Worm (Caenorhabditis elegans) whole organism, L4 larva: ENCODE measurements around the gene smvt-1.
A peak's percentile ranks its signal among the peaks of the same experiment; 100 is the strongest.

ENCODE experiments used
- F37D6.2 ChIP-seq: sonication (generic microtip); optimal IDR thresholded peaks from 2 replicates; lab custom pipeline; 2016; ENCODE audit warnings: mild to moderate bottlenecking, missing genetic modification characterization, missing compliant biosample characterization
- F44E2.7 ChIP-seq: fragments of 200-800 bp; sonication (Bioruptor generic); IDR thresholded peaks from 2 replicates; pipeline ENCODE4 v2.1.2; 2022; ENCODE audit warnings: missing genetic modification characterization, missing compliant biosample characterization
- R02D3.7 ChIP-seq: fragments of 150-350 bp; sonication (generic microtip); optimal IDR thresholded peaks from 3 replicates; lab custom pipeline; 2014; ENCODE audit warnings: missing biosample characterization, missing genetic modification characterization
- T20F7.1 ChIP-seq: fragments of 200-800 bp; sonication (Bioruptor generic); optimal IDR thresholded peaks from 2 replicates; lab custom pipeline; 2018; ENCODE audit warnings: mild to moderate bottlenecking, missing genetic modification characterization, missing compliant biosample characterization
- Y75B8A.6 ChIP-seq: fragments of 200-800 bp; sonication (Bioruptor generic); IDR thresholded peaks from 2 replicates; pipeline ENCODE4 v1.3.6; 2022; ENCODE audit warnings: missing genetic modification reagents, missing genetic modification characterization, missing compliant biosample characterization
- aha-1 ChIP-seq: fragments of 150-350 bp; peaks from one replicate; lab custom pipeline; 2014; ENCODE audit warnings: missing biosample characterization, missing genetic modification characterization
- ama-1 ChIP-seq: fragments of 150-350 bp; optimal IDR thresholded peaks from 2 replicates; lab custom pipeline; 2014; ENCODE audit warnings: inconsistent platforms, mixed read lengths
- arid-1 ChIP-seq: fragments of 200-800 bp; sonication (Bioruptor generic); conservative IDR thresholded peaks from 2 replicates; pipeline ENCODE4 v1.3.6; 2022; ENCODE audit warnings: missing genetic modification reagents, missing genetic modification characterization, missing compliant biosample characterization
- ceh-28 ChIP-seq: fragments of 150-350 bp; optimal IDR thresholded peaks from 2 replicates; lab custom pipeline; 2014; ENCODE audit warnings: missing biosample characterization, missing genetic modification reagents, missing genetic modification characterization
- ceh-32 ChIP-seq: sonication (generic microtip); optimal IDR thresholded peaks from 2 replicates; lab custom pipeline; 2016; ENCODE audit warnings: mild to moderate bottlenecking, missing genetic modification characterization, missing compliant biosample characterization; ENCODE audit not compliant: poor library complexity
- ceh-44 ChIP-seq: fragments of 200-800 bp; sonication (Bioruptor generic); IDR thresholded peaks from 2 replicates; pipeline ENCODE4 v1.3.6; 2022; ENCODE audit warnings: missing genetic modification reagents, missing genetic modification characterization, missing compliant biosample characterization
- ceh-62 ChIP-seq: sonication (generic microtip); optimal IDR thresholded peaks from 2 replicates; lab custom pipeline; 2017; ENCODE audit warnings: missing biosample characterization, missing genetic modification characterization
- ceh-82 ChIP-seq: sonication (generic microtip); optimal IDR thresholded peaks from 2 replicates; lab custom pipeline; 2017; ENCODE audit warnings: missing biosample characterization, missing genetic modification characterization
- ces-1 ChIP-seq: fragments of 150-350 bp; sonication (generic microtip); optimal IDR thresholded peaks from 4 replicates; lab custom pipeline; 2014; ENCODE audit warnings: missing biosample characterization, missing genetic modification reagents, missing genetic modification characterization
- ctbp-1 ChIP-seq: fragments of 200-800 bp; sonication (Bioruptor generic); IDR thresholded peaks from 2 replicates; pipeline ENCODE4 v1.3.6; 2022; ENCODE audit warnings: missing genetic modification reagents, missing genetic modification characterization, missing compliant biosample characterization
- daf-16 ChIP-seq, 3 experiments: sonication (generic microtip); optimal IDR thresholded peaks; 2 replicates each; lab custom pipeline; 2016 to 2017; ENCODE audit warnings: missing genetic modification characterization in 3 of 3, missing genetic modification reagents in 3 of 3, mild to moderate bottlenecking in 2 of 3, missing compliant biosample characterization in 2 of 3, missing biosample characterization in 1 of 3, moderate library complexity in 1 of 3
- dmd-6 ChIP-seq: fragments of 200-800 bp; sonication (Bioruptor generic); IDR thresholded peaks from 2 replicates; pipeline ENCODE4 v1.3.6; 2022; ENCODE audit warnings: missing genetic modification reagents, missing genetic modification characterization, missing compliant biosample characterization
- dpl-1 ChIP-seq: fragments of 150-350 bp; optimal IDR thresholded peaks from 2 replicates; lab custom pipeline; 2014; ENCODE audit warnings: missing biosample characterization, missing genetic modification reagents, missing genetic modification characterization
- dve-1 ChIP-seq: sonication (generic microtip); optimal IDR thresholded peaks from 2 replicates; lab custom pipeline; 2017; ENCODE audit warnings: antibody characterized with exemption, mild to moderate bottlenecking, missing genetic modification characterization, missing compliant biosample characterization; ENCODE audit not compliant: insufficient read depth
- egl-27 ChIP-seq: sonication (generic microtip); optimal IDR thresholded peaks from 3 replicates; lab custom pipeline; 2017; ENCODE audit warnings: missing biosample characterization, missing genetic modification reagents, missing genetic modification characterization
- fos-1 ChIP-seq: fragments of 150-350 bp; optimal IDR thresholded peaks from 2 replicates; lab custom pipeline; 2014; ENCODE audit warnings: missing biosample characterization, missing genetic modification characterization
- gei-8 ChIP-seq: fragments of 200-800 bp; sonication (Bioruptor generic); optimal IDR thresholded peaks from 2 replicates; lab custom pipeline; 2018; ENCODE audit warnings: mild to moderate bottlenecking, missing genetic modification characterization, missing compliant biosample characterization
- hif-1 ChIP-seq, 2 experiments: sonication (generic microtip); optimal IDR thresholded peaks; 2 replicates each; lab custom pipeline; 2016 to 2017; ENCODE audit warnings: missing compliant biosample characterization in 2 of 2, missing genetic modification characterization in 2 of 2, missing genetic modification reagents in 2 of 2, missing genotype in 2 of 2, mild to moderate bottlenecking in 1 of 2
- hlh-11 ChIP-seq: fragments of 200-800 bp; sonication (Bioruptor generic); optimal IDR thresholded peaks from 2 replicates; lab custom pipeline; 2018; ENCODE audit warnings: mild to moderate bottlenecking, missing genetic modification characterization, missing compliant biosample characterization
- hmg-1.1 ChIP-seq: fragments of 200-800 bp; sonication (Bioruptor generic); IDR thresholded peaks from 2 replicates; pipeline ENCODE4 v1.3.6; 2022; ENCODE audit warnings: missing genetic modification reagents, missing genetic modification characterization, missing compliant biosample characterization
- lin-15B ChIP-seq: fragments of 150-350 bp; sonication (generic microtip); optimal IDR thresholded peaks from 3 replicates; lab custom pipeline; 2014; ENCODE audit warnings: missing biosample characterization, missing genetic modification characterization
- lin-29 ChIP-seq: fragments of 200-800 bp; sonication (Bioruptor generic); IDR thresholded peaks from 2 replicates; pipeline ENCODE4 v1.3.6; 2022; ENCODE audit warnings: missing genetic modification reagents, missing genetic modification characterization, missing compliant biosample characterization
- lin-38 ChIP-seq: fragments of 200-800 bp; sonication (Bioruptor generic); IDR thresholded peaks from 2 replicates; pipeline ENCODE4 v1.3.6; 2022; ENCODE audit warnings: missing genetic modification reagents, missing genetic modification characterization, missing compliant biosample characterization
- lir-3 ChIP-seq: sonication (generic microtip); optimal IDR thresholded peaks from 2 replicates; lab custom pipeline; 2016; ENCODE audit warnings: mild to moderate bottlenecking, missing genetic modification characterization, missing compliant biosample characterization
- lsy-2 ChIP-seq, 2 experiments: fragments of 150-350 bp in 1 of 2; sonication (generic microtip) in 1 of 2; optimal IDR thresholded peaks; 2 replicates each; lab custom pipeline; 2014 to 2017; ENCODE audit warnings: missing biosample characterization in 2 of 2, missing genetic modification characterization in 2 of 2
- madf-9 ChIP-seq: fragments of 200-800 bp; sonication (Bioruptor generic); conservative IDR thresholded peaks from 2 replicates; pipeline ENCODE4 v1.3.6; 2022; ENCODE audit warnings: missing genetic modification reagents, missing genetic modification characterization, missing compliant biosample characterization
- mep-1 ChIP-seq: fragments of 150-350 bp; sonication (generic microtip); optimal IDR thresholded peaks from 3 replicates; lab custom pipeline; 2014; ENCODE audit warnings: missing biosample characterization, missing genetic modification characterization
- mes-2 ChIP-seq: sonication (generic microtip); optimal IDR thresholded peaks from 2 replicates; lab custom pipeline; 2016; ENCODE audit warnings: missing genotype, mild to moderate bottlenecking, missing genetic modification characterization, missing compliant biosample characterization; ENCODE audit not compliant: poor library complexity, severe bottlenecking
- mxl-3 ChIP-seq: fragments of 200-800 bp; sonication (Bioruptor generic); optimal IDR thresholded peaks from 2 replicates; lab custom pipeline; 2018; ENCODE audit warnings: mild to moderate bottlenecking, missing genetic modification characterization, missing compliant biosample characterization
- nhr-10 ChIP-seq: fragments of 150-350 bp; optimal IDR thresholded peaks from 2 replicates; lab custom pipeline; 2014; ENCODE audit warnings: missing biosample characterization, missing genetic modification characterization
- nhr-28 ChIP-seq: fragments of 150-350 bp; optimal IDR thresholded peaks from 2 replicates; lab custom pipeline; 2014; ENCODE audit warnings: missing biosample characterization, missing genetic modification characterization
- nhr-41 ChIP-seq: fragments of 200-800 bp; sonication (Bioruptor generic); IDR thresholded peaks from 2 replicates; pipeline ENCODE4 v1.3.6; 2022; ENCODE audit warnings: missing genetic modification reagents, missing genetic modification characterization, missing compliant biosample characterization
- nhr-6 ChIP-seq: fragments of 150-350 bp; optimal IDR thresholded peaks from 2 replicates; lab custom pipeline; 2014; ENCODE audit warnings: missing biosample characterization, missing genetic modification characterization
- nhr-77 ChIP-seq: fragments of 150-350 bp; optimal IDR thresholded peaks from 2 replicates; lab custom pipeline; 2014; ENCODE audit warnings: missing biosample characterization, missing genetic modification characterization
- php-3 ChIP-seq: fragments of 200-800 bp; sonication (Bioruptor generic); IDR thresholded peaks from 2 replicates; pipeline ENCODE4 v1.3.6; 2022; ENCODE audit warnings: missing genetic modification reagents, missing genetic modification characterization, missing compliant biosample characterization
- pqm-1 ChIP-seq: sonication (generic microtip); optimal IDR thresholded peaks from 2 replicates; lab custom pipeline; 2017; ENCODE audit warnings: missing biosample characterization, missing genetic modification characterization
- saeg-2 ChIP-seq: fragments of 200-800 bp; sonication (Bioruptor generic); IDR thresholded peaks from 2 replicates; pipeline ENCODE4 v1.3.6; 2022; ENCODE audit warnings: missing genetic modification reagents, missing genetic modification characterization, missing compliant biosample characterization
- skn-1 ChIP-seq: fragments of 150-350 bp; optimal IDR thresholded peaks from 2 replicates; lab custom pipeline; 2014; ENCODE audit warnings: missing biosample characterization, missing genetic modification characterization
- snpc-1.2 ChIP-seq: fragments of 200-800 bp; sonication (Bioruptor generic); IDR thresholded peaks from 2 replicates; pipeline ENCODE4 v1.3.6; 2022; ENCODE audit warnings: missing genetic modification reagents, missing genetic modification characterization, missing compliant biosample characterization
- spr-1 ChIP-seq: sonication (generic microtip); optimal IDR thresholded peaks from 2 replicates; lab custom pipeline; 2016; ENCODE audit warnings: mild to moderate bottlenecking, missing genetic modification characterization, missing compliant biosample characterization
- unc-130 ChIP-seq: sonication (generic microtip); optimal IDR thresholded peaks from 2 replicates; lab custom pipeline; 2016; ENCODE audit warnings: missing genetic modification reagents, missing genetic modification characterization, missing compliant biosample characterization
- unc-62 ChIP-seq, 3 experiments: fragments of 150-350 bp in 1 of 3; sonication (generic microtip); optimal IDR thresholded peaks in 2 of 3; peaks in 1 of 3; 1 replicate in 1 of 3; 2 replicates in 2 of 3; lab custom pipeline; 2014 to 2017; ENCODE audit warnings: missing biosample characterization in 3 of 3, missing genetic modification characterization in 3 of 3, missing genetic modification reagents in 3 of 3, missing genotype in 1 of 3
- zfp-3 ChIP-seq: fragments of 200-800 bp; sonication (Bioruptor generic); conservative IDR thresholded peaks from 2 replicates; pipeline ENCODE4 v1.3.6; 2022; ENCODE audit warnings: missing genetic modification reagents, missing genetic modification characterization, missing compliant biosample characterization
- zip-11 ChIP-seq: fragments of 200-800 bp; sonication (Bioruptor generic); IDR thresholded peaks from 2 replicates; pipeline ENCODE4 v1.3.6; 2022; ENCODE audit warnings: missing genetic modification characterization, missing compliant biosample characterization
- zip-2 ChIP-seq: fragments of 150-350 bp; optimal IDR thresholded peaks from 2 replicates; lab custom pipeline; 2014; ENCODE audit warnings: missing biosample characterization, missing genetic modification characterization
- ztf-11 ChIP-seq: fragments of 150-350 bp; optimal IDR thresholded peaks from 2 replicates; lab custom pipeline; 2014; ENCODE audit warnings: missing biosample characterization, missing genetic modification characterization

The smvt-1 gene

ce11 chrX:2565308-2565773, 16.6 kb upstream of the smvt-1 start, which contains the start of gene F52H2.15:
Gene F52H2.15 (plus strand): TSS chrX:2565358.
- TF ChIP-seq Y75B8A.6 (GFP tag; lab: Robert Waterston, UW), result no peak
- no peak for TF ChIP-seq ceh-82 (tag; lab: Kevin White, UChicago)
- no peak for TF ChIP-seq lin-29 (GFP tag; lab: Robert Waterston, UW)
- TF ChIP-seq pqm-1 (tag; lab: Kevin White, UChicago), result peak; percentile 66
- no peak for TF ChIP-seq skn-1 (tag; lab: Kevin White, UChicago)
- no peak for TF ChIP-seq unc-130 (GFP tag; lab: Kevin White, UChicago)
- no peak for TF ChIP-seq zip-2
- TF ChIP-seq egl-27 (tag; lab: Kevin White, UChicago), result no peak
- TF ChIP-seq unc-62 (GFP tag; optimal IDR thresholded peaks at IDR 0.05 in 1 of 2; lab: Kevin White, UChicago), result peak in 1 of 2 experiments; percentile 93
- TF ChIP-seq unc-62 (tag; optimal IDR thresholded peaks at IDR 0.05; lab: Kevin White, UChicago), result no peak
- no peak for TF ChIP-seq zfp-3 (GFP tag; lab: Robert Waterston, UW)
- TF ChIP-seq ces-1 (GFP tag; lab: Kevin White, UChicago), result no peak
- no peak for TF ChIP-seq spr-1 (tag; lab: Kevin White, UChicago)
- no peak for TF ChIP-seq nhr-6
- no peak for TF ChIP-seq hif-1 (tag; optimal IDR thresholded peaks at IDR 0.05; lab: Kevin White, UChicago)
- no peak for TF ChIP-seq fos-1
- no peak for TF ChIP-seq lin-38 (GFP tag; lab: Robert Waterston, UW)
- no peak for TF ChIP-seq mes-2 (tag; lab: Kevin White, UChicago)
- TF ChIP-seq lin-15B (tag; lab: Kevin White, UChicago), result no peak
- no peak for TF ChIP-seq R02D3.7 (tag; lab: Kevin White, UChicago)
- no peak for TF ChIP-seq hmg-1.1 (GFP tag; lab: Robert Waterston, UW)
- no peak for TF ChIP-seq daf-16 (GFP tag; optimal IDR thresholded peaks at IDR 0.05; lab: Kevin White, UChicago)
- TF ChIP-seq daf-16 (tag; optimal IDR thresholded peaks at IDR 0.05; lab: Kevin White, UChicago), result peak; percentile 85
- no peak for TF ChIP-seq dpl-1 (GFP tag; lab: Kevin White, UChicago)
- no peak for TF ChIP-seq madf-9 (GFP tag; lab: Robert Waterston, UW)
- TF ChIP-seq hlh-11 (tag; lab: Kevin White, UChicago), result peak; percentile 49
- TF ChIP-seq gei-8 (GFP tag; lab: Kevin White, UChicago), result no peak
- no peak for TF ChIP-seq T20F7.1 (GFP tag; lab: Kevin White, UChicago)
- peak; percentile 11 for TF ChIP-seq aha-1 (tag; lab: Kevin White, UChicago)
- TF ChIP-seq F37D6.2 (tag; lab: Kevin White, UChicago), result no peak
- TF ChIP-seq nhr-28 (tag; lab: Kevin White, UChicago), result peak; percentile 93
- TF ChIP-seq ceh-44 (GFP tag; lab: Robert Waterston, UW), result no peak
- no peak for TF ChIP-seq arid-1
- TF ChIP-seq mxl-3 (GFP tag; lab: Kevin White, UChicago), result no peak
- TF ChIP-seq saeg-2 (GFP tag; lab: Robert Waterston, UW), result no peak
- no peak for TF ChIP-seq F44E2.7
- no peak for TF ChIP-seq nhr-41
- no peak for TF ChIP-seq zip-11 (GFP tag; lab: Robert Waterston, UW)
- TF ChIP-seq lsy-2 (tag; optimal IDR thresholded peaks at IDR 0.05; lab: Kevin White, UChicago), result no peak
- TF ChIP-seq ceh-32 (tag; lab: Kevin White, UChicago), result no peak
- no peak for TF ChIP-seq php-3 (GFP tag; lab: Robert Waterston, UW)
- TF ChIP-seq ceh-62 (tag; lab: Kevin White, UChicago), result no peak
- TF ChIP-seq ctbp-1 (GFP tag; lab: Robert Waterston, UW), result no peak
- no peak for TF ChIP-seq ama-1 (lab: Kevin White, UChicago)
- no peak for TF ChIP-seq ceh-28
- TF ChIP-seq lir-3, result no peak
- no peak for TF ChIP-seq ztf-11 (tag; lab: Kevin White, UChicago)
- TF ChIP-seq mep-1 (tag; lab: Kevin White, UChicago), result no peak
- no peak for TF ChIP-seq nhr-10
- no peak for TF ChIP-seq snpc-1.2 (GFP tag; lab: Robert Waterston, UW)
- no peak for TF ChIP-seq nhr-77 (tag; lab: Kevin White, UChicago)
- peak; percentile 34 for TF ChIP-seq dve-1 (tag; lab: Kevin White, UChicago)
- peak; percentile 42; the same call in 1 of the 2 replicates for TF ChIP-seq dmd-6 (GFP tag; lab: Robert Waterston, UW)
